Fruit fly (Drosophila melanogaster): ENCODE results near the gene CG18823.

CG18823 gene

dm6 chrX:1033066-1033465 is 42.7 kb downstream of the CG18823 start (continued):
- TF ChIP-seq CG3281 (GFP tag; optimal IDR thresholded peaks at IDR 0.05), result no peak
- TF ChIP-seq z (GFP tag; IDR thresholded peaks at IDR 0.05), result no peak
- TF ChIP-seq fd64A (GFP tag; optimal IDR thresholded peaks at IDR 0.05), result no peak
- TF ChIP-seq pho (GFP tag; optimal IDR thresholded peaks at IDR 0.05), result no peak
- no peak for TF ChIP-seq CG15696 (tag; optimal IDR thresholded peaks at IDR 0.05)
- TF ChIP-seq CG12299 (tag; optimal IDR thresholded peaks at IDR 0.05), result no peak
- TF ChIP-seq CG15601 (tag; optimal IDR thresholded peaks at IDR 0.05), result no peak
- peak; percentile 96 for TF ChIP-seq Sry-δ (GFP tag; optimal IDR thresholded peaks at IDR 0.05)
- TF ChIP-seq B-H2 (GFP tag; optimal IDR thresholded peaks at IDR 0.05), result peak; percentile 41
- TF ChIP-seq Pdp1 (GFP tag; optimal IDR thresholded peaks at IDR 0.05), result peak; percentile 20 to 60
- TF ChIP-seq hb (GFP tag; IDR thresholded peaks at IDR 0.05; ENCODE audit: partially characterized antibody), result peak; percentile 98
- TF ChIP-seq CG16813 (GFP tag; IDR thresholded peaks at IDR 0.05; ENCODE audit: partially characterized antibody), result peak; percentile 98
- no peak for TF ChIP-seq CG7928 (GFP tag; optimal IDR thresholded peaks at IDR 0.05)
- TF ChIP-seq ac (GFP tag; optimal IDR thresholded peaks at IDR 0.05), result no peak
- TF ChIP-seq br (optimal IDR thresholded peaks at IDR 0.05), result no peak
- 0 out of 2 replicates have a peak, but pooled peaks have one; percentile 31 for TF ChIP-seq al (GFP tag; IDR thresholded peaks at IDR 0.05)
- no peak for TF ChIP-seq CG9437 (GFP tag; optimal IDR thresholded peaks at IDR 0.05)
- TF ChIP-seq NFAT (GFP tag; IDR thresholded peaks at IDR 0.05), result peak; percentile 63; the same call in 1 of the 2 replicates
- TF ChIP-seq slp2 (GFP tag; optimal IDR thresholded peaks at IDR 0.05), result no peak
- no peak for TF ChIP-seq Oaz (GFP tag; IDR thresholded peaks at IDR 0.05)
- TF ChIP-seq pb (GFP tag; optimal IDR thresholded peaks at IDR 0.05), result no peak
- TF ChIP-seq psq (GFP tag; optimal IDR thresholded peaks at IDR 0.05), result no peak
- no peak for TF ChIP-seq Meics (GFP tag; optimal IDR thresholded peaks at IDR 0.05)
- no peak for TF ChIP-seq HHEX (GFP tag; optimal IDR thresholded peaks at IDR 0.05)
- no peak for TF ChIP-seq Hr78 (GFP tag; optimal IDR thresholded peaks at IDR 0.05)
- TF ChIP-seq CG10274 (GFP tag; optimal IDR thresholded peaks at IDR 0.05), result no peak
- TF ChIP-seq CG17361 (GFP tag; IDR thresholded peaks at IDR 0.05), result no peak
- TF ChIP-seq oc (tag; optimal IDR thresholded peaks at IDR 0.05), result no peak
- no peak for TF ChIP-seq CG31388 (GFP tag; optimal IDR thresholded peaks at IDR 0.05)
- TF ChIP-seq ssp (GFP tag; IDR thresholded peaks at IDR 0.05), result no peak
- TF ChIP-seq CG4360 (GFP tag; IDR thresholded peaks at IDR 0.05), result no peak
- TF ChIP-seq wdn (GFP tag; IDR thresholded peaks at IDR 0.05), result no peak
- TF ChIP-seq chm (GFP tag; IDR thresholded peaks at IDR 0.05), result peak; percentile 35; the same call in 1 of the 2 replicates
- TF ChIP-seq esg (GFP tag; conservative IDR thresholded peaks at IDR 0.05), result no peak
- TF ChIP-seq Dp (GFP tag; optimal IDR thresholded peaks at IDR 0.05), result peak; percentile 89
- peak; percentile 13 for TF ChIP-seq lbe (GFP tag; optimal IDR thresholded peaks at IDR 0.05)
- no peak for TF ChIP-seq shn (GFP tag; optimal IDR thresholded peaks at IDR 0.05)
- no peak for TF ChIP-seq gro (GFP tag; optimal IDR thresholded peaks at IDR 0.05)
- TF ChIP-seq Lhr (GFP tag; optimal IDR thresholded peaks at IDR 0.05), result no peak
- no peak for TF ChIP-seq CG18011 (GFP tag; optimal IDR thresholded peaks at IDR 0.05)
- TF ChIP-seq ato (GFP tag; IDR thresholded peaks at IDR 0.05; ENCODE audit: partially characterized antibody), result peak; percentile 97
- no peak for TF ChIP-seq fru (optimal IDR thresholded peaks at IDR 0.05)
- no peak for TF ChIP-seq CrebB (tag; optimal IDR thresholded peaks at IDR 0.05)
- no peak for TF ChIP-seq dm (GFP tag; optimal IDR thresholded peaks at IDR 0.05)
- 0 out of 2 replicates have a peak, but pooled peaks have one; percentile 31 for TF ChIP-seq CG32772 (GFP tag; IDR thresholded peaks at IDR 0.05)
- peak; percentile 7 for TF ChIP-seq jumu (GFP tag; optimal IDR thresholded peaks at IDR 0.05)
- no peak for TF ChIP-seq lab (GFP tag; optimal IDR thresholded peaks at IDR 0.05)
- TF ChIP-seq lov (optimal IDR thresholded peaks at IDR 0.05), result no peak
- TF ChIP-seq lov (GFP tag; IDR thresholded peaks at IDR 0.05), result no peak
- no peak for TF ChIP-seq ham (GFP tag; IDR thresholded peaks at IDR 0.05)
- no peak for TF ChIP-seq Lim3 (GFP tag; IDR thresholded peaks at IDR 0.05)
- no peak for TF ChIP-seq Dip2 (GFP tag; IDR thresholded peaks at IDR 0.05)
